Fruit fly (Drosophila melanogaster) whole organism, embryonic: ENCODE measurements around the gene CG12224.

ENCODE experiments used
- B-H2 ChIP-seq: fragments of 200-800 bp; sonication (Bioruptor generic); optimal IDR thresholded peaks from 2 replicates; lab custom pipeline; 2018; ENCODE audit warnings: missing biosample characterization, mild to moderate bottlenecking, missing genetic modification characterization
- CG10321 ChIP-seq: fragments of 200-800 bp; sonication (Bioruptor generic); IDR thresholded peaks from 2 replicates; pipeline ENCODE4 v1.3.6; 2022; ENCODE audit warnings: missing biosample characterization, missing genetic modification characterization
- CG10654 ChIP-seq: fragments of 200-800 bp; sonication (Bioruptor generic); optimal IDR thresholded peaks from 2 replicates; lab custom pipeline; 2016; ENCODE audit warnings: missing biosample characterization, missing genetic modification characterization
- CG14014 ChIP-seq: fragments of 200-800 bp; sonication (Bioruptor generic); IDR thresholded peaks from 2 replicates; pipeline ENCODE4 v1.3.6; 2022; ENCODE audit warnings: missing biosample characterization, missing genetic modification characterization
- CG1529 ChIP-seq: fragments of 200-800 bp; sonication (Bioruptor generic); optimal IDR thresholded peaks from 3 replicates; lab custom pipeline; 2018; ENCODE audit warnings: missing biosample characterization, missing genetic modification characterization
- CG1603 ChIP-seq: fragments of 200-800 bp; sonication (Bioruptor generic); optimal IDR thresholded peaks from 2 replicates; lab custom pipeline; 2019; ENCODE audit warnings: missing biosample characterization, mild to moderate bottlenecking, missing genetic modification characterization, moderate library complexity
- CG17361 ChIP-seq: fragments of 200-800 bp; sonication (Bioruptor generic); IDR thresholded peaks from 3 replicates; pipeline ENCODE4 v1.3.6; 2022; ENCODE audit warnings: missing biosample characterization, missing genetic modification characterization
- CG1792 ChIP-seq: fragments of 200-800 bp; sonication (Bioruptor generic); optimal IDR thresholded peaks from 2 replicates; lab custom pipeline; 2016; ENCODE audit warnings: missing biosample characterization, missing genetic modification characterization
- CG1832 ChIP-seq: fragments of 200-800 bp; sonication (Bioruptor generic); optimal IDR thresholded peaks from 2 replicates; lab custom pipeline; 2017; ENCODE audit warnings: missing biosample characterization, mild to moderate bottlenecking, missing genetic modification characterization, inconsistent platforms
- CG18619 ChIP-seq: fragments of 200-800 bp; sonication (Bioruptor generic); optimal IDR thresholded peaks from 3 replicates; lab custom pipeline; 2017; ENCODE audit warnings: missing biosample characterization, mild to moderate bottlenecking, missing genetic modification characterization
- CG2116 ChIP-seq: fragments of 200-800 bp; sonication (Bioruptor generic); optimal IDR thresholded peaks from 3 replicates; lab custom pipeline; 2018; ENCODE audit warnings: missing biosample characterization, mild to moderate bottlenecking, missing genetic modification characterization
- CG3065 ChIP-seq: fragments of 200-800 bp; sonication (Bioruptor generic); optimal IDR thresholded peaks from 2 replicates; lab custom pipeline; 2016; ENCODE audit warnings: missing biosample characterization, missing genetic modification characterization
- CG34422 ChIP-seq: fragments of 200-800 bp; sonication (Bioruptor generic); IDR thresholded peaks from 3 replicates; pipeline ENCODE4 v1.3.6; 2022; ENCODE audit warnings: missing biosample characterization, missing genetic modification characterization
- CG3995 ChIP-seq: fragments of 200-800 bp; sonication (Bioruptor generic); optimal IDR thresholded peaks from 3 replicates; lab custom pipeline; 2016; ENCODE audit warnings: missing biosample characterization, missing genetic modification characterization
- CG5953 ChIP-seq: fragments of 200-800 bp; sonication (Bioruptor generic); IDR thresholded peaks from 2 replicates; pipeline ENCODE4 v1.3.6; 2022; ENCODE audit warnings: missing biosample characterization, missing genetic modification characterization
- CG6854 ChIP-seq: fragments of 200-800 bp; sonication (Bioruptor generic); optimal IDR thresholded peaks from 3 replicates; lab custom pipeline; 2017; ENCODE audit warnings: missing biosample characterization, mild to moderate bottlenecking, missing genetic modification characterization
- CG8765 ChIP-seq: fragments of 200-800 bp; sonication (Bioruptor generic); IDR thresholded peaks from 2 replicates; pipeline ENCODE4 v1.3.6; 2022; ENCODE audit warnings: missing biosample characterization, missing genetic modification characterization
- CG9797 ChIP-seq: fragments of 200-800 bp; sonication (Bioruptor generic); optimal IDR thresholded peaks from 3 replicates; lab custom pipeline; 2018; ENCODE audit warnings: missing biosample characterization, mild to moderate bottlenecking, missing genetic modification characterization
- CHES-1-like ChIP-seq: fragments of 200-800 bp; sonication (Bioruptor generic); optimal IDR thresholded peaks from 2 replicates; lab custom pipeline; 2016; ENCODE audit warnings: missing biosample characterization, missing genetic modification characterization
- CrebB ChIP-seq: fragments of 200-800 bp; sonication (Bioruptor generic); optimal IDR thresholded peaks from 3 replicates; lab custom pipeline; 2018; ENCODE audit warnings: missing biosample characterization, mild to moderate bottlenecking, missing genetic modification characterization
- D19A ChIP-seq: fragments of 200-800 bp; optimal IDR thresholded peaks from 3 replicates; lab custom pipeline; 2019; ENCODE audit warnings: missing biosample characterization, mild to moderate bottlenecking, missing genetic modification characterization, moderate library complexity
- Dip2 ChIP-seq: fragments of 200-800 bp; sonication (Bioruptor generic); IDR thresholded peaks from 2 replicates; pipeline ENCODE4 v1.3.6; 2022; ENCODE audit warnings: missing biosample characterization, missing genetic modification characterization
- Dll ChIP-seq: fragments of 200-800 bp; sonication (Bioruptor generic); IDR thresholded peaks from 4 replicates; pipeline ENCODE4 v1.3.6; 2022; ENCODE audit warnings: missing biosample characterization, missing genetic modification characterization; ENCODE audit not compliant: partially characterized antibody
- Fer2 ChIP-seq: fragments of 200-800 bp; sonication (Bioruptor generic); optimal IDR thresholded peaks from 2 replicates; lab custom pipeline; 2018; ENCODE audit warnings: missing biosample characterization, mild to moderate bottlenecking, missing genetic modification characterization, moderate library complexity
- Hsf ChIP-seq: fragments of 200-800 bp; sonication (Bioruptor generic); optimal IDR thresholded peaks from 3 replicates; lab custom pipeline; 2016; ENCODE audit warnings: missing biosample characterization, missing genetic modification characterization
- Max ChIP-seq: fragments of 200-800 bp; sonication (Bioruptor generic); optimal IDR thresholded peaks from 2 replicates; lab custom pipeline; 2016; ENCODE audit warnings: missing biosample characterization, mild to moderate bottlenecking, missing genetic modification characterization
- Med ChIP-seq: fragments of 200-800 bp; sonication (Bioruptor generic); peaks from one replicate; lab custom pipeline; 2016; ENCODE audit warnings: missing biosample characterization, missing genetic modification characterization, mild to moderate bottlenecking, inconsistent platforms, moderate library complexity
- Myb ChIP-seq: fragments of 200-800 bp; sonication (Bioruptor generic); optimal IDR thresholded peaks from 2 replicates; lab custom pipeline; 2016; ENCODE audit warnings: missing biosample characterization, missing genetic modification characterization
- Pdp1 ChIP-seq, 2 experiments: fragments of 200-800 bp; sonication (Bioruptor generic); optimal IDR thresholded peaks; 3 replicates each; lab custom pipeline; 2016; ENCODE audit warnings: missing biosample characterization in 2 of 2, missing genetic modification characterization in 2 of 2, mild to moderate bottlenecking in 1 of 2, moderate library complexity in 1 of 2
- Rx ChIP-seq: fragments of 200-800 bp; sonication (Bioruptor generic); IDR thresholded peaks from 2 replicates; pipeline ENCODE4 v1.3.6; 2022; ENCODE audit warnings: missing biosample characterization, missing genetic modification characterization
- Sry-δ ChIP-seq: fragments of 200-800 bp; sonication (Bioruptor generic); optimal IDR thresholded peaks from 2 replicates; lab custom pipeline; 2016; ENCODE audit warnings: missing biosample characterization, missing genetic modification characterization
- TFAM ChIP-seq: fragments of 200-800 bp; sonication (Bioruptor generic); optimal IDR thresholded peaks from 2 replicates; lab custom pipeline; 2017; ENCODE audit warnings: missing biosample characterization, missing genetic modification characterization, inconsistent platforms
- Xrp1 ChIP-seq: fragments of 200-800 bp; sonication (Bioruptor generic); IDR thresholded peaks from 2 replicates; pipeline ENCODE4 v1.3.6; 2022; ENCODE audit warnings: missing biosample characterization, missing genetic modification characterization
- ap ChIP-seq: fragments of 200-800 bp; sonication (Bioruptor generic); IDR thresholded peaks from 2 replicates; pipeline ENCODE4 v1.3.6; 2022; ENCODE audit warnings: missing biosample characterization, missing genetic modification characterization
- dimm ChIP-seq: fragments of 200-800 bp; sonication (Bioruptor generic); IDR thresholded peaks from 2 replicates; pipeline ENCODE4 v1.3.6; 2022; ENCODE audit warnings: missing biosample characterization, missing genetic modification characterization
- en ChIP-seq: fragments of 200-800 bp; sonication (Bioruptor generic); optimal IDR thresholded peaks from 2 replicates; lab custom pipeline; 2016; ENCODE audit warnings: missing biosample characterization, missing genetic modification characterization
- fd102C ChIP-seq: fragments of 200-800 bp; sonication (Bioruptor generic); optimal IDR thresholded peaks from 2 replicates; lab custom pipeline; 2018; ENCODE audit warnings: missing biosample characterization, mild to moderate bottlenecking, missing genetic modification characterization, moderate library complexity
- gfzf ChIP-seq: fragments of 200-800 bp; sonication (Bioruptor generic); optimal IDR thresholded peaks from 2 replicates; lab custom pipeline; 2016; ENCODE audit warnings: missing biosample characterization, mild to moderate bottlenecking, missing genetic modification characterization, moderate library complexity
- ham ChIP-seq: fragments of 200-800 bp; sonication (Bioruptor generic); IDR thresholded peaks from 2 replicates; pipeline ENCODE4 v1.3.6; 2022; ENCODE audit warnings: missing biosample characterization, missing genetic modification characterization
- ken ChIP-seq: fragments of 200-800 bp; sonication (Bioruptor generic); IDR thresholded peaks from 3 replicates; pipeline ENCODE4 v1.3.6; 2022; ENCODE audit warnings: missing biosample characterization, missing genetic modification characterization
- kni ChIP-seq: fragments of 200-800 bp; sonication (Bioruptor generic); optimal IDR thresholded peaks from 3 replicates; lab custom pipeline; 2017; ENCODE audit warnings: mild to moderate bottlenecking, missing biosample characterization, missing genetic modification reagents, missing genetic modification characterization
- lab ChIP-seq: fragments of 200-800 bp; sonication (Bioruptor generic); optimal IDR thresholded peaks from 3 replicates; lab custom pipeline; 2017; ENCODE audit warnings: missing biosample characterization, missing genetic modification characterization, mild to moderate bottlenecking, moderate library complexity, missing genetic modification reagents
- mam ChIP-seq: fragments of 200-800 bp; sonication (Bioruptor generic); optimal IDR thresholded peaks from 3 replicates; lab custom pipeline; 2016; ENCODE audit warnings: missing biosample characterization, missing genetic modification characterization
- otp ChIP-seq: fragments of 200-800 bp; sonication (Bioruptor generic); IDR thresholded peaks from 3 replicates; pipeline ENCODE4, ENCODE4 v1.3.6; 2022; ENCODE audit warnings: missing biosample characterization, missing genetic modification characterization
- ranshi ChIP-seq: fragments of 200-800 bp; sonication (Bioruptor generic); IDR thresholded peaks from 2 replicates; pipeline ENCODE4 v1.3.6; 2022; ENCODE audit warnings: missing biosample characterization, missing genetic modification characterization
- repo ChIP-seq: fragments of 200-800 bp; sonication (Bioruptor generic); optimal IDR thresholded peaks from 2 replicates; lab custom pipeline; 2016; ENCODE audit warnings: missing biosample characterization, missing genetic modification characterization
- sens ChIP-seq: fragments of 200-800 bp; sonication (Bioruptor generic); peaks from one replicate; lab custom pipeline; 2016; ENCODE audit warnings: missing biosample characterization, missing genetic modification characterization
- ssp ChIP-seq: fragments of 200-800 bp; sonication (Bioruptor generic); IDR thresholded peaks from 2 replicates; pipeline ENCODE4 v1.3.6; 2022; ENCODE audit warnings: missing biosample characterization, missing genetic modification characterization
- stwl ChIP-seq: fragments of 200-800 bp; sonication (Bioruptor generic); optimal IDR thresholded peaks from 3 replicates; lab custom pipeline; 2018; ENCODE audit warnings: missing biosample characterization, mild to moderate bottlenecking, missing genetic modification characterization, moderate library complexity
- tap ChIP-seq: fragments of 200-800 bp; optimal IDR thresholded peaks from 3 replicates; lab custom pipeline; 2019; ENCODE audit warnings: missing biosample characterization, mild to moderate bottlenecking, missing genetic modification characterization, moderate library complexity
- tin ChIP-seq: fragments of 200-800 bp; sonication (Bioruptor generic); optimal IDR thresholded peaks from 3 replicates; lab custom pipeline; 2016; ENCODE audit warnings: missing biosample characterization, missing genetic modification characterization
- vnd ChIP-seq: fragments of 200-800 bp; sonication (Bioruptor generic); IDR thresholded peaks from 3 replicates; pipeline ENCODE4 v1.3.6; 2022; ENCODE audit warnings: missing biosample characterization, missing genetic modification characterization; ENCODE audit not compliant: partially characterized antibody

Gene CG12224

DNA sequence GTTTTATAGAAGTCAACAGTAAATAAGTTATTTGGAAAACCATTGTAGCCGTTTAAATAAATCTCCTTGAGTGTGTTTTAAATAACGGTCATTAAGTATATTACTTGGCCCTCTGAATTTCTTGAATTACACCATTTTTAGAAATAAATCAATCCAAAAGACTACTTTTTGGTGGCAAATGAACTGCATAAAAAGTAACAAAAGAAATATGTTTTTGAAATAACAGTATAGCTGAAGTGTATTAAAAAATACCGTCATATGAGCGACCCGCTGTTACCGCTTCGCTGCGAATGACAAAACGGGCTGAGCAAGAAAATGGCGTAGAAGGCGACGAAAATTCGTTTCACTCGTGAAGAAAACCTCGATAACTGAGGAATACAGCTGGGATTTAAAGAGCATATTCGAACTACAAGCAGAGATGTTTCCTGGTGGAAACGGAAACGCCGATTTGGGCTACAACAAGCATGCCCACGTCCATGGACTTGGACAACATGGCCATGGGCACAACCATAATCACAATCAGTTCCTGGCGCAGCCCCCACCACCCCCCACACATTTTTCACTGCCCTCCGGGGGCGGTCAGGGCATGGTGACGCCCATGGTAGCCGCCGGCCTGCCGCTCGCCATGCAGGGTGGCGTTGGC is 32.4 kb downstream of the CG12224 start, which contains the start of gene CG31211 (continued):
- no peak for TF ChIP-seq Rx
- no peak for TF ChIP-seq mam
- TF ChIP-seq Sry-δ (GFP tag; lab: Kevin White, UChicago) = no peak
- TF ChIP-seq CG1529 (GFP tag; lab: Kevin White, UChicago) = no peak
- no peak for TF ChIP-seq CrebB (tag; lab: Kevin White, UChicago)
- no peak for TF ChIP-seq ap (GFP tag; lab: Robert Waterston, UW)
- TF ChIP-seq B-H2 (GFP tag; lab: Kevin White, UChicago) = no peak
- TF ChIP-seq ken (GFP tag; lab: Robert Waterston, UW) = no peak
- TF ChIP-seq Fer2 (tag; lab: Kevin White, UChicago) = no peak
- no peak for TF ChIP-seq Dll (GFP tag; lab: Robert Waterston, UW)
- peak; percentile 77 for TF ChIP-seq CG2116
- TF ChIP-seq ranshi (GFP tag; lab: Robert Waterston, UW) = no peak
- TF ChIP-seq vnd (GFP tag; lab: Robert Waterston, UW) = no peak
- TF ChIP-seq CG10654 (GFP tag; lab: Kevin White, UChicago) = no peak
- TF ChIP-seq Max (GFP tag; lab: Kevin White, UChicago) = no peak
- TF ChIP-seq otp = no peak
- TF ChIP-seq Hsf = no peak
- TF ChIP-seq CG1792 (GFP tag; lab: Kevin White, UChicago) = no peak
- no peak for TF ChIP-seq CG9797 (GFP tag; lab: Kevin White, UChicago)
- TF ChIP-seq CG1603 = no peak
- no peak for TF ChIP-seq CG3065
- TF ChIP-seq Myb (GFP tag; lab: Kevin White, UChicago) = peak; percentile 65
- TF ChIP-seq CG18619 = no peak
- no peak for TF ChIP-seq lab (GFP tag; lab: Kevin White, UChicago)
- no peak for TF ChIP-seq en (GFP tag; lab: Kevin White, UChicago)
- TF ChIP-seq CG3995 (GFP tag; lab: Kevin White, UChicago) = peak; percentile 71
- TF ChIP-seq dimm (GFP tag; lab: Robert Waterston, UW) = no peak
- no peak for TF ChIP-seq CHES-1-like (GFP tag; lab: Kevin White, UChicago)
- TF ChIP-seq CG17361 = no peak
- TF ChIP-seq D19A (tag; lab: Kevin White, UChicago) = no peak
- TF ChIP-seq gfzf (GFP tag; lab: Kevin White, UChicago) = no peak
- TF ChIP-seq TFAM (GFP tag; lab: Kevin White, UChicago) = no peak
- TF ChIP-seq Pdp1 (GFP tag; optimal IDR thresholded peaks at IDR 0.05; lab: Kevin White, UChicago) = no peak
- no peak for TF ChIP-seq stwl (tag; lab: Kevin White, UChicago)
- TF ChIP-seq fd102C (GFP tag; lab: Kevin White, UChicago) = no peak
- no peak for TF ChIP-seq CG1832 (GFP tag; lab: Kevin White, UChicago)
- TF ChIP-seq CG10321 (GFP tag; lab: Robert Waterston, UW) = no peak
- TF ChIP-seq ham (GFP tag; lab: Robert Waterston, UW) = no peak
- no peak for TF ChIP-seq ssp
- TF ChIP-seq CG6854 (GFP tag; lab: Kevin White, UChicago) = peak; percentile 34
- TF ChIP-seq Med = peak; percentile 79
- TF ChIP-seq tap (tag; lab: Kevin White, UChicago) = no peak
- TF ChIP-seq sens (GFP tag; lab: Kevin White, UChicago) = peak; percentile 69
- TF ChIP-seq CG8765 (GFP tag; lab: Robert Waterston, UW) = no peak
- TF ChIP-seq kni (GFP tag; lab: Kevin White, UChicago) = no peak
- peak; percentile 14 for TF ChIP-seq tin (GFP tag; lab: Kevin White, UChicago)
- no peak for TF ChIP-seq repo
- no peak for TF ChIP-seq CG34422 (GFP tag; lab: Robert Waterston, UW)
- no peak for TF ChIP-seq CG14014 (GFP tag; lab: Robert Waterston, UW)
- no peak for TF ChIP-seq Xrp1 (GFP tag; lab: Robert Waterston, UW)
- no peak for TF ChIP-seq Dip2 (GFP tag; lab: Robert Waterston, UW)
- TF ChIP-seq CG5953 (GFP tag; lab: Robert Waterston, UW) = no peak
